Worm (Caenorhabditis elegans) whole organism, L4/young adult: ENCODE results near the gene D1025.1.

Experiments
- dao-5 ChIP-seq: sonication (generic microtip); optimal IDR thresholded peaks from 2 replicates; lab custom pipeline; 2016; ENCODE audit warnings: missing genotype, missing genetic modification characterization, moderate library complexity, missing compliant biosample characterization
- him-1 ChIP-seq: sonication (generic microtip); optimal IDR thresholded peaks from 2 replicates; lab custom pipeline; 2016; ENCODE audit warnings: missing genotype, missing genetic modification reagents, missing genetic modification characterization, missing compliant biosample characterization

ce11 chrX:14495785-14496184 lies 24.8 kb upstream of the D1025.1 start, which contains the start of gene ztf-14:
- TF ChIP-seq him-1 (tag; lab: Kevin White, UChicago), result no peak
- TF ChIP-seq dao-5 (tag; lab: Kevin White, UChicago), result no peak
